Worm (Caenorhabditis elegans) whole organism, young adult: ENCODE data around the gene jmjd-3.3.

Experiments used
- C06A6.2 ChIP-seq: fragments of 200-800 bp; sonication (Bioruptor generic); conservative IDR thresholded peaks from 2 replicates; pipeline ENCODE4 v1.3.6; 2022; ENCODE audit warnings: missing genetic modification characterization, missing compliant biosample characterization
- C17E4.6 ChIP-seq: fragments of 200-800 bp; sonication (Bioruptor generic); IDR thresholded peaks from 2 replicates; pipeline ENCODE4 v1.3.6; 2022; ENCODE audit warnings: missing genetic modification reagents, missing genetic modification characterization, missing compliant biosample characterization
- F10E7.11 ChIP-seq: sonication (generic microtip); optimal IDR thresholded peaks from 2 replicates; lab custom pipeline; 2017; ENCODE audit warnings: mild to moderate bottlenecking, missing genetic modification characterization, moderate library complexity, missing compliant biosample characterization
- F33H1.4 ChIP-seq: fragments of 200-800 bp; sonication (Bioruptor generic); IDR thresholded peaks from 2 replicates; pipeline ENCODE4 v1.3.6; 2022; ENCODE audit warnings: missing genetic modification reagents, missing genetic modification characterization, missing compliant biosample characterization
- F55B11.4 ChIP-seq: sonication (generic microtip); optimal IDR thresholded peaks from 2 replicates; lab custom pipeline; 2016; ENCODE audit warnings: missing compliant biosample characterization, missing genetic modification characterization, borderline replicate concordance; ENCODE audit not compliant: insufficient read depth
- F57A8.1 ChIP-seq: fragments of 200-800 bp; sonication (Bioruptor generic); optimal IDR thresholded peaks from 2 replicates; lab custom pipeline; 2018; ENCODE audit warnings: mild to moderate bottlenecking, missing genetic modification characterization, moderate library complexity, missing compliant biosample characterization
- K12H6.12 ChIP-seq: fragments of 200-800 bp; sonication (Bioruptor generic); optimal IDR thresholded peaks from 2 replicates; lab custom pipeline; 2018; ENCODE audit warnings: mild to moderate bottlenecking, missing genetic modification characterization, missing compliant biosample characterization
- T07F8.4 ChIP-seq: sonication (generic microtip); optimal IDR thresholded peaks from 2 replicates; lab custom pipeline; 2016; ENCODE audit warnings: mild to moderate bottlenecking, missing genetic modification characterization, moderate library complexity, missing compliant biosample characterization
- Y53F4B.3 ChIP-seq: fragments of 200-800 bp; sonication (Bioruptor generic); IDR thresholded peaks from 2 replicates; pipeline ENCODE4 v1.3.6; 2022; ENCODE audit warnings: missing genetic modification reagents, missing genetic modification characterization, missing compliant biosample characterization
- Y95B8A.8 ChIP-seq: fragments of 200-800 bp; sonication (Bioruptor generic); IDR thresholded peaks from 2 replicates; pipeline ENCODE4 v1.3.6; 2022; ENCODE audit warnings: missing genetic modification reagents, missing genetic modification characterization, missing compliant biosample characterization
- akir-1 ChIP-seq: fragments of 200-800 bp; sonication (Bioruptor generic); optimal IDR thresholded peaks from 2 replicates; lab custom pipeline; 2018; ENCODE audit warnings: mild to moderate bottlenecking, missing genetic modification characterization, moderate library complexity, missing compliant biosample characterization
- ama-1 ChIP-seq, 3 experiments: fragments of 150-350 bp in 1 of 3; sonication (generic microtip) in 2 of 3; optimal IDR thresholded peaks; 2 replicates each; lab custom pipeline; 2014 to 2018; ENCODE audit warnings: missing biosample characterization in 2 of 3, missing genetic modification characterization in 2 of 3, missing genetic modification reagents in 2 of 3
- atf-7 ChIP-seq: sonication (generic microtip); optimal IDR thresholded peaks from 2 replicates; lab custom pipeline; 2017; ENCODE audit warnings: mild to moderate bottlenecking, missing genetic modification characterization, missing compliant biosample characterization
- cebp-1 ChIP-seq, 2 experiments: fragments of 200-800 bp in 1 of 2; sonication (Bioruptor generic) in 1 of 2; sonication (generic microtip) in 1 of 2; IDR thresholded peaks in 1 of 2; optimal IDR thresholded peaks in 1 of 2; 2 replicates each; pipeline versions ENCODE4 v1.3.6 to Lab custom; 2017 to 2022; ENCODE audit warnings: missing compliant biosample characterization in 2 of 2, missing genetic modification characterization in 2 of 2, mild to moderate bottlenecking in 1 of 2, missing genetic modification reagents in 1 of 2, moderate library complexity in 1 of 2
- ceh-100 ChIP-seq: fragments of 200-800 bp; sonication (Bioruptor generic); IDR thresholded peaks from 2 replicates; pipeline ENCODE4 v1.3.6; 2022; ENCODE audit warnings: missing genetic modification reagents, missing genetic modification characterization, missing compliant biosample characterization
- ceh-27 ChIP-seq: fragments of 200-800 bp; sonication (Bioruptor generic); optimal IDR thresholded peaks from 2 replicates; lab custom pipeline; 2018; ENCODE audit warnings: mild to moderate bottlenecking, missing genetic modification characterization, moderate library complexity, missing compliant biosample characterization
- die-1 ChIP-seq: sonication (generic microtip); optimal IDR thresholded peaks from 2 replicates; lab custom pipeline; 2016; ENCODE audit warnings: missing genotype, mild to moderate bottlenecking, missing genetic modification characterization, missing compliant biosample characterization
- dpff-1 ChIP-seq: sonication (generic microtip); optimal IDR thresholded peaks from 2 replicates; lab custom pipeline; 2017; ENCODE audit warnings: mild to moderate bottlenecking, missing genetic modification characterization, missing compliant biosample characterization
- efl-1 ChIP-seq: fragments of 150-350 bp; optimal IDR thresholded peaks from 2 replicates; lab custom pipeline; 2014; ENCODE audit warnings: missing biosample characterization, missing genetic modification reagents, missing genetic modification characterization
- ets-4 ChIP-seq: fragments of 200-800 bp; sonication (Bioruptor generic); optimal IDR thresholded peaks from 2 replicates; lab custom pipeline; 2018; ENCODE audit warnings: mild to moderate bottlenecking, missing genetic modification characterization, missing compliant biosample characterization
- fkh-3 ChIP-seq: sonication (generic microtip); optimal IDR thresholded peaks from 2 replicates; lab custom pipeline; 2016; ENCODE audit warnings: mild to moderate bottlenecking, missing genetic modification characterization, missing compliant biosample characterization
- gei-17 ChIP-seq: fragments of 200-800 bp; sonication (Bioruptor generic); optimal IDR thresholded peaks from 2 replicates; lab custom pipeline; 2018; ENCODE audit warnings: mild to moderate bottlenecking, missing genetic modification characterization, missing compliant biosample characterization
- hsf-1 ChIP-seq: fragments of 200-800 bp; sonication (Bioruptor generic); IDR thresholded peaks from 2 replicates; pipeline ENCODE4 v1.3.6; 2022; ENCODE audit warnings: missing genetic modification reagents, missing genetic modification characterization, missing compliant biosample characterization
- lin-35 ChIP-seq, 3 experiments: fragments of 150-350 bp in 2 of 3; sonication (generic microtip) in 1 of 3; optimal IDR thresholded peaks; 2 replicates each; lab custom pipeline; 2014 to 2018; ENCODE audit warnings: missing biosample characterization in 3 of 3, missing genetic modification characterization in 3 of 3, missing genetic modification reagents in 3 of 3
- lsl-1 ChIP-seq: fragments of 200-800 bp; sonication (Bioruptor generic); optimal IDR thresholded peaks from 2 replicates; lab custom pipeline; 2018; ENCODE audit warnings: mild to moderate bottlenecking, missing genetic modification characterization, moderate library complexity, missing compliant biosample characterization
- lsy-27 ChIP-seq: sonication (generic microtip); optimal IDR thresholded peaks from 2 replicates; lab custom pipeline; 2017; ENCODE audit warnings: missing genetic modification characterization, mild to moderate bottlenecking, missing compliant biosample characterization, antibody characterized with exemption, missing genotype, borderline replicate concordance; ENCODE audit not compliant: insufficient read depth
- madf-6 ChIP-seq: fragments of 200-800 bp; sonication (Bioruptor generic); IDR thresholded peaks from 2 replicates; pipeline ENCODE4 v1.3.6; 2022; ENCODE audit warnings: missing genetic modification reagents, missing genetic modification characterization, missing compliant biosample characterization
- mcd-1 ChIP-seq: fragments of 200-800 bp; sonication (Bioruptor generic); IDR thresholded peaks from 2 replicates; pipeline ENCODE4 v1.3.6; 2022; ENCODE audit warnings: missing genetic modification reagents, missing genetic modification characterization, missing compliant biosample characterization
- nhr-120 ChIP-seq: fragments of 200-800 bp; sonication (Bioruptor generic); IDR thresholded peaks from 2 replicates; pipeline ENCODE4 v1.3.6; 2022; ENCODE audit warnings: missing genetic modification characterization, missing compliant biosample characterization
- nhr-179 ChIP-seq: sonication (generic microtip); optimal IDR thresholded peaks from 2 replicates; lab custom pipeline; 2016; ENCODE audit warnings: mild to moderate bottlenecking, missing genetic modification characterization, missing compliant biosample characterization
- nhr-80 ChIP-seq: sonication (generic microtip); optimal IDR thresholded peaks from 2 replicates; lab custom pipeline; 2016; ENCODE audit warnings: missing genetic modification characterization, missing compliant biosample characterization
- rcor-1 ChIP-seq: fragments of 200-800 bp; sonication (Bioruptor generic); IDR thresholded peaks from 2 replicates; pipeline ENCODE4 v1.3.6; 2022; ENCODE audit warnings: missing genetic modification reagents, missing genetic modification characterization, missing compliant biosample characterization
- rec-8 ChIP-seq, 2 experiments: sonication (generic microtip); optimal IDR thresholded peaks; 2 replicates each; lab custom pipeline; 2016; ENCODE audit warnings: mild to moderate bottlenecking in 2 of 2, missing genetic modification characterization in 2 of 2, missing genetic modification reagents in 2 of 2, missing genotype in 2 of 2, missing biosample characterization in 1 of 2, missing compliant biosample characterization in 1 of 2, moderate library complexity in 1 of 2
- sea-2 ChIP-seq: fragments of 200-800 bp; sonication (Bioruptor generic); IDR thresholded peaks from 2 replicates; pipeline ENCODE4 v1.3.6; 2022; ENCODE audit warnings: missing genetic modification characterization, missing compliant biosample characterization
- snpc-3.4 ChIP-seq: sonication (generic microtip); optimal IDR thresholded peaks from 2 replicates; lab custom pipeline; 2017; ENCODE audit warnings: missing genetic modification characterization, mild to moderate bottlenecking, missing compliant biosample characterization, antibody characterized with exemption, moderate library complexity, missing genotype, missing genetic modification reagents
- sptf-2 ChIP-seq: fragments of 200-800 bp; sonication (Bioruptor generic); optimal IDR thresholded peaks from 2 replicates; lab custom pipeline; 2018; ENCODE audit warnings: mild to moderate bottlenecking, missing genetic modification characterization, missing compliant biosample characterization
- tbx-9 ChIP-seq: sonication (generic microtip); optimal IDR thresholded peaks from 2 replicates; lab custom pipeline; 2016; ENCODE audit warnings: borderline replicate concordance, missing genetic modification characterization, inconsistent platforms, missing compliant biosample characterization
- unc-62 ChIP-seq: fragments of 150-350 bp; optimal IDR thresholded peaks from 2 replicates; lab custom pipeline; 2014; ENCODE audit warnings: missing biosample characterization, missing genetic modification reagents, missing genetic modification characterization
- xnd-1 ChIP-seq: sonication (generic microtip); optimal IDR thresholded peaks from 2 replicates; lab custom pipeline; 2016; ENCODE audit warnings: missing genotype, missing genetic modification reagents, missing genetic modification characterization, missing compliant biosample characterization
- zim-3 ChIP-seq: sonication (generic microtip); optimal IDR thresholded peaks from 2 replicates; lab custom pipeline; 2017; ENCODE audit warnings: mild to moderate bottlenecking, missing genetic modification characterization, moderate library complexity, missing compliant biosample characterization
- ztf-28 ChIP-seq: fragments of 200-800 bp; sonication (Bioruptor generic); IDR thresholded peaks from 2 replicates; pipeline ENCODE4 v1.3.6; 2022; ENCODE audit warnings: missing genetic modification reagents, missing genetic modification characterization, missing compliant biosample characterization
- ztf-3 ChIP-seq: fragments of 200-800 bp; sonication (Bioruptor generic); optimal IDR thresholded peaks from 2 replicates; lab custom pipeline; 2018; ENCODE audit warnings: mild to moderate bottlenecking, missing genetic modification characterization, missing compliant biosample characterization

The jmjd-3.3 gene

DNA sequence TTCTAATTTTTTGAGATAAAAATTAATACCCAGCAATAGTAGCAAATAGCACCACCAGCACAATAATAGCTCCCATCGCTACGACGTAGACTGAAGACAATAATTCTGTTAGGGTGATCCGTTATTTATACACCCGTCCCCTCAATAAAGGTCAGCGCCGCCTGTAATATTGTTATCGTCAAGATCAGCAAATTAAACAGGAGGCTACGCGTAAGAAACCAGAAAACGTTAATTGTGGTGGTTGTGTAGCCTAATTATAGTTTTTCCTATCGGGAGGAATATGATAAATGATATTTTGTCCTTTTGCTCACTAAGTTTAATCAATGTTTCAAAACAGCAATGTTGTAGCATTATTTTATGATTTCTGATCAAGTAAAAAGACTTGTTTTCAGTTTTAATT is 26.7 kb upstream of the jmjd-3.3 start, which contains the start of the genes cyp-13B1 and C29F7.1:
Gene cyp-13B1 (minus strand): TSS at position 101 of the 400 bp plus-strand sequence.
Gene C29F7.1 (plus strand): TSS at position 394 of the 400 bp plus-strand sequence.
- TF ChIP-seq C06A6.2 (GFP tag; lab: Robert Waterston, UW), result no peak
- no peak for TF ChIP-seq madf-6 (GFP tag; lab: Robert Waterston, UW)
- no peak for TF ChIP-seq nhr-179
- TF ChIP-seq C17E4.6 (GFP tag; lab: Robert Waterston, UW), result no peak
- TF ChIP-seq ceh-27 (GFP tag; lab: Kevin White, UChicago), result no peak
- TF ChIP-seq F10E7.11 (tag; lab: Kevin White, UChicago), result no peak
- no peak for TF ChIP-seq hsf-1 (GFP tag; lab: Robert Waterston, UW)
- no peak for TF ChIP-seq lsy-27
- TF ChIP-seq Y53F4B.3 (GFP tag; lab: Robert Waterston, UW), result no peak
- TF ChIP-seq nhr-120 (GFP tag; lab: Robert Waterston, UW), result no peak

DNA sequence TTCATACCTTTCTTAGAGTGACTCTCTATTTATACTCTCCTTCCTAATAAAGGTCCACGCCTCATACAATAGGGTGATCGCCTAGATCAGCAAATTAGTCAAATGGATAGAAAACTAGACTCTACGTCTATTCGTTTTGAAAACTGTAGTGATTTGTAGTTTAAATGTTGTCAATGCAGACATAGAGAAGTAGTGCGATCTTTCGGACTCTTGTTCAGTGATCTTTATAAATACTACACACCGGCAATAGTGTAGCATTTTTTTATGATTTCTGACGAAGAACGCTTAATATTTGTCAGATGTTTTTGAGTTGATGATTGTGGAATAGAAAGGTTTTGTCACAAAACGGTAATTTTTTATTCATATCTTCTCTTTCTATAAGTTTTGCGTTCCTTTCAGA is 24.9 kb upstream of the jmjd-3.3 start:
- TF ChIP-seq tbx-9 (tag; lab: Kevin White, UChicago) (no peak), ama-1 (optimal IDR thresholded peaks at IDR 0.05; lab: Kevin White, UChicago) (no peak), ama-1 (GFP tag; optimal IDR thresholded peaks at IDR 0.05; lab: Kevin White, UChicago) (no peak), ets-4 (GFP tag; lab: Kevin White, UChicago) (no peak), lsl-1 (no peak)

DNA sequence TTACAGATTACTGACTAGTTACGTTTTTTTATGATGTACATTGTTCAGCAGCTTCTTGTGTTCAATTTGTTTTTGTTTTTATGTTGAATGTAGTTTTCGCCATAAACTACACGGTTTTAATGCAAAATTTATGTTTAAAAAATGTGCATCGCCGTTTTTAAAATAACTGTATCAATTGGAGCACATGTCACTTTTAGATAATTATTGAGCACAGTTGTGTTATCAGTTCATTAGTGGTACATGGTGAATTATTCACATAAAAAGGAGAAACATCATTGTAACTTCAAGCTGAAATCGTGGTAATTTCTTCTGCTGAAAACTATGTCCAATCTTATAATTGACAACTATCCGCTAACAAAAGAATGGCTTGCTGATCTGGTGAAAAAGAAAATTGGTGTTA is 23.9 kb upstream of the jmjd-3.3 start:
- TF ChIP-seq gei-17 (GFP tag; lab: Kevin White, UChicago), result no peak
- TF ChIP-seq nhr-80 (tag; lab: Kevin White, UChicago), result peak; percentile 49

DNA sequence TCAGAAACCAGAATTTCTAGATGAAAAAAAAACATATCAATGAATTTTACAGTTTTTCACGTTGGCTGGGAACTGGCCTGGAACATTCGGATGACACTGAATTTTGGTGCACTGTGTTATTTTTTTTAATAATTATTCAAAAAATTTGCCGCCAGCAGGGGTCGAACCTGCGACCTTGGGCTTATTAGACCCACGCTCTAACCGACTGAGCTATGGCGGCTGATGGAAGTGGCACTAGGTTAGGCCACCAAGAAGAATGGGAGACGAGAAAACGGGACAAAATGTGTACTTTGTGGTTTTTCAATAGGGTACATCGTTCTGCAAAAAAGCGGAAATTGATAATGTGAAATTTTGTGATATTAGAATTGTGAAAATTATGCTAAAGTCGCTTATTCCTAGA is 21.2 kb upstream of the jmjd-3.3 start:
- TF ChIP-seq dpff-1 (tag; lab: Kevin White, UChicago), result no peak
- peak; percentile 49 for TF ChIP-seq snpc-3.4 (tag; lab: Kevin White, UChicago)
- no peak for TF ChIP-seq unc-62 (GFP tag; lab: Kevin White, UChicago)
- TF ChIP-seq xnd-1, result no peak
- TF ChIP-seq F10E7.11 (tag; lab: Kevin White, UChicago), result no peak
- TF ChIP-seq F33H1.4, result no peak
- no peak for TF ChIP-seq akir-1
- TF ChIP-seq rcor-1 (GFP tag; lab: Robert Waterston, UW), result peak; percentile 36; the same call in 1 of the 2 replicates
- TF ChIP-seq F57A8.1 (GFP tag; lab: Kevin White, UChicago), result no peak
- TF ChIP-seq ets-4 (GFP tag; lab: Kevin White, UChicago), result no peak
- TF ChIP-seq rec-8 (tag; optimal IDR thresholded peaks at IDR 0.05; lab: Kevin White, UChicago), result peak; percentile 26 to 48
- TF ChIP-seq K12H6.12 (tag; lab: Kevin White, UChicago), result no peak
- no peak; the same call in 1 of the 2 replicates for TF ChIP-seq mcd-1 (GFP tag; lab: Robert Waterston, UW)
- no peak for TF ChIP-seq cebp-1 (GFP tag; IDR thresholded peaks at IDR 0.05; lab: Robert Waterston, UW)
- no peak for TF ChIP-seq cebp-1 (tag; optimal IDR thresholded peaks at IDR 0.05; lab: Kevin White, UChicago)
- peak; percentile 12 for TF ChIP-seq T07F8.4 (tag; lab: Kevin White, UChicago)
- TF ChIP-seq die-1, result peak; percentile 65
- no peak for TF ChIP-seq lsy-27
- no peak for TF ChIP-seq ceh-100
- TF ChIP-seq sea-2 (GFP tag; lab: Robert Waterston, UW), result no peak
- TF ChIP-seq atf-7 (tag; lab: Kevin White, UChicago), result no peak
- no peak for TF ChIP-seq sptf-2 (GFP tag; lab: Kevin White, UChicago)
- TF ChIP-seq ztf-3 (GFP tag; lab: Kevin White, UChicago), result no peak
- TF ChIP-seq F55B11.4 (tag; lab: Kevin White, UChicago), result no peak
- no peak for TF ChIP-seq fkh-3 (tag; lab: Kevin White, UChicago)
- TF ChIP-seq ztf-28 (GFP tag; lab: Robert Waterston, UW), result no peak
- TF ChIP-seq lin-35 (GFP tag; optimal IDR thresholded peaks at IDR 0.05; lab: Kevin White, UChicago), result peak in 1 of 3 experiments; percentile 20
- TF ChIP-seq efl-1 (GFP tag; lab: Kevin White, UChicago), result no peak
- TF ChIP-seq Y95B8A.8, result no peak
- TF ChIP-seq tbx-9 (tag; lab: Kevin White, UChicago), result no peak
- TF ChIP-seq zim-3, result peak; percentile 17
